Worm (Caenorhabditis elegans): ENCODE measurements around the gene F29A7.6.

The F29A7.6 gene

ce11 chrII:2725561-2725960 is 26.9 kb downstream of the F29A7.6 start, which contains the start of the genes T05A8.11 and nep-2 (continued):
- no peak for TF ChIP-seq somi-1 (GFP tag; optimal IDR thresholded peaks at IDR 0.05)
- TF ChIP-seq attf-5 (GFP tag; optimal IDR thresholded peaks at IDR 0.05): no peak
- TF ChIP-seq gei-17 (GFP tag; optimal IDR thresholded peaks at IDR 0.05): no peak

ce11 chrII:2721992-2722391 is 30.4 kb downstream of the F29A7.6 start:
- TF ChIP-seq rpc-1 (optimal IDR thresholded peaks at IDR 0.05): no peak
- peak; percentile 32 for TF ChIP-seq rpc-1 (tag; optimal IDR thresholded peaks at IDR 0.05)
- TF ChIP-seq zfh-2 (GFP tag; conservative IDR thresholded peaks at IDR 0.05): peak; percentile 52
- TF ChIP-seq tbp1 (GFP tag; optimal IDR thresholded peaks at IDR 0.05): peak; percentile 63
- no peak for TF ChIP-seq sptf-2 (GFP tag; optimal IDR thresholded peaks at IDR 0.05)

DNA sequence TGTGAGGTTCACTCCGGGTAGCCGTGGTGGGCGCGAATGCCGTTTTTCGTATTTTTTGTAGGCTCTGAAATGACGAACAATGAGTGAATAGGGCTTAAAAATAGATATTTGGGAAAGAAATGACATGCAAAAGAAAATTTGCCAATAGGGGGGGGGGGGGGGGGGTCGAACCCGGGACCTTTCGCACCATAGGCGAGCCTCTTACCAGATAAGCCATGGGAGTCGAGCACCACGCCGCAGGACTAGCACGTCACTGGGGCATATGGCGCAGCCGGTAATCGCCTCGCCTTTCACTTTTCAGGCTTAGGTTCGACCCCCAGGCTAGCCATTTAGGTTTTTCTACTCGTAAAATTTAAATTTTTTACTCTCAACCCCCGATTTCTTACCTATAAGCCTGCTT is 33.2 kb downstream of the F29A7.6 start:
- no peak for TF ChIP-seq dpff-1 (tag; optimal IDR thresholded peaks at IDR 0.05)
- no peak for TF ChIP-seq F39B2.1 (GFP tag; IDR thresholded peaks at IDR 0.05)
- no peak for TF ChIP-seq ztf-22 (GFP tag; optimal IDR thresholded peaks at IDR 0.05)
- TF ChIP-seq hlh-26 (GFP tag; conservative IDR thresholded peaks at IDR 0.05): no peak
- no peak for TF ChIP-seq ekl-4 (GFP tag; IDR thresholded peaks at IDR 0.05)
- peak; percentile 81 for TF ChIP-seq zfh-2 (GFP tag; conservative IDR thresholded peaks at IDR 0.05)
- 0 out of 2 replicates have a peak, but pooled peaks have one; percentile 10 for TF ChIP-seq mcd-1 (GFP tag; IDR thresholded peaks at IDR 0.05)
- TF ChIP-seq hmg-20 (GFP tag; IDR thresholded peaks at IDR 0.05): no peak
- TF ChIP-seq hlh-12 (tag; optimal IDR thresholded peaks at IDR 0.05): no peak
- no peak for TF ChIP-seq ztf-28 (GFP tag; IDR thresholded peaks at IDR 0.05)
- TF ChIP-seq nhr-90 (tag; optimal IDR thresholded peaks at IDR 0.05): no peak
- no peak for TF ChIP-seq lin-26 (GFP tag; IDR thresholded peaks at IDR 0.05)
- TF ChIP-seq unc-130 (GFP tag; optimal IDR thresholded peaks at IDR 0.05): no peak
- TF ChIP-seq ceh-27 (GFP tag; optimal IDR thresholded peaks at IDR 0.05): no peak
- peak; percentile 74; the same call in 1 of the 2 replicates for TF ChIP-seq egrh-3 (GFP tag; IDR thresholded peaks at IDR 0.05)
- TF ChIP-seq B0261.1 (tag; optimal IDR thresholded peaks at IDR 0.05): no peak
- no peak for TF ChIP-seq ceh-91 (GFP tag; IDR thresholded peaks at IDR 0.05)

- TF ChIP-seq die-1 (tag; optimal IDR thresholded peaks at IDR 0.05): no peak
- TF ChIP-seq sea-2 (GFP tag; IDR thresholded peaks at IDR 0.05): no peak
- TF ChIP-seq zfh-2 (GFP tag; conservative IDR thresholded peaks at IDR 0.05): 0 out of 2 replicates have a peak, but pooled peaks have one; percentile 26
- no peak for TF ChIP-seq rec-8 (tag; optimal IDR thresholded peaks at IDR 0.05)
- TF ChIP-seq chd-7 (tag; optimal IDR thresholded peaks at IDR 0.05): no peak
- TF ChIP-seq ztf-26 (tag; optimal IDR thresholded peaks at IDR 0.05): no peak
- no peak for TF ChIP-seq nhr-120 (GFP tag; IDR thresholded peaks at IDR 0.05)
- no peak for TF ChIP-seq pbrm-1 (GFP tag; IDR thresholded peaks at IDR 0.05)
Observed at ce11 chrII:2717335-2717734, 35.1 kb downstream of the F29A7.6 start, which contains the start of gene T05A8.3. T05A8.3 (minus strand) TSS chrII:2717435.

ce11 chrII:2710919-2711318 is 41.5 kb downstream of the F29A7.6 start, which contains the start of gene T05A8.2:
T05A8.2 (minus strand) TSS chrII:2711019.
- TF ChIP-seq cebp-1 (GFP tag; IDR thresholded peaks at IDR 0.05) (no peak), cebp-1 (tag; optimal IDR thresholded peaks at IDR 0.05) (no peak), dpff-1 (tag; optimal IDR thresholded peaks at IDR 0.05) (no peak), ama-1 (optimal IDR thresholded peaks at IDR 0.05) (no peak), ama-1 (GFP tag; optimal IDR thresholded peaks at IDR 0.05) (no peak), nfya-2 (GFP tag; IDR thresholded peaks at IDR 0.05) (no peak), snpc-1.3 (tag; optimal IDR thresholded peaks at IDR 0.05; ENCODE audit: insufficient read depth) (no peak), F52B5.7 (tag; optimal IDR thresholded peaks at IDR 0.05) (no peak), ztf-22 (GFP tag; optimal IDR thresholded peaks at IDR 0.05) (no peak), ztf-28 (GFP tag; IDR thresholded peaks at IDR 0.05) (no peak), ccch-3 (GFP tag; optimal IDR thresholded peaks at IDR 0.05) (no peak), athp-1 (tag; optimal IDR thresholded peaks at IDR 0.05) (no peak), chd-7 (tag; optimal IDR thresholded peaks at IDR 0.05) (no peak), ztf-18 (tag; optimal IDR thresholded peaks at IDR 0.05) (no peak), aptf-2 (GFP tag; conservative IDR thresholded peaks at IDR 0.05) (no peak), egl-18 (GFP tag; IDR thresholded peaks at IDR 0.05) (no peak), mcd-1 (GFP tag; IDR thresholded peaks at IDR 0.05) (no peak)
